Fruit fly (Drosophila melanogaster) ovary, adult (tissue): ENCODE measurements around the gene CG31717.

Experiments used
- CG17801 ChIP-seq: fragments of 200-800 bp; optimal IDR thresholded peaks from 2 replicates; lab custom pipeline; 2019; ENCODE audit warnings: missing biosample characterization, mild to moderate bottlenecking, missing genetic modification characterization, moderate library complexity; ENCODE audit not compliant: partially characterized antibody

The CG31717 gene

DNA sequence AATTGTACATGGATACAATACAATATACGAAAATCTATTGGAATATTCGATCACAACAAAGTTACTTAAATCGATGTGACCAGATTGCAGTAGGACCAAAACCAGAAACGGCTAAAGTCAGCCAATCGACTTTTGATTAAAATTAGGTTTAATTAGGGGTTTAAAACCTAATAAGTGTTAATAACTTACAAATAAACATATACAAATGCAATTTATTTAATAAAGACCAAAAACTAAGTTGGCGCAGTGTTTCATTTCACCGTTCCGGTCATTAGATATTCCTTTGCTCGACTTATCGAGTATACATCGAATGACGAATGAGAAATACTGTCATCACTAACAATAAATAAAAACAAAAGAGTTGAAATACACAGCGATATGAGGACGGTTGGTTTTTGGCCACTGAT is at the start of gene CG31717, which contains the start of gene bsk:
Gene CG31717, plus strand, starts transcription at position 297 of the 407 bp plus-strand sequence.
Gene bsk, minus strand, starts transcription at position 61 of the 407 bp plus-strand sequence.
- TF ChIP-seq CG17801 = peak; percentile 51

DNA sequence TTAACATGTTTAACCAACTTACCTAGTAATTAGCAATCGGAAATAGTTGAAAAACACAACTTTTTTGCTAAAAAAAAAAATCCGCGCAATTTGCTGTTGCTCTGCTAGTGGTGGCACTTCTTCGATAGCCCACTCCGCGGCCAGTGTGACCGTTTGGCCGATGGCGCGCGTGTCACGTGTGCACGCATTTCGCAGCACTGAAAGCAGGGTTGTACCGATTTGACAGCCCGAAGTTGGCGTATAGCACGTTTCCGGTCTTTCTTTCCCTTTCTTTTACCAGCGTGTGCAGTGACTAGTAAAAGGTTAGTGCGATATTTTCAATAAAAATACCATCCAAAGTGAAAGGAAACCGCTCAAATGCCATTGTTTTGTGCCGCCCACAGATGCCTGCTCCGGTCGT is 49.7 kb upstream of the CG31717 start, which contains the start of the genes Ripalpha and RpL7:
Gene Ripalpha, minus strand, starts transcription at position 128 of the 400 bp plus-strand sequence.
Gene RpL7, plus strand, starts transcription at position 158 of the 400 bp plus-strand sequence.
- peak; percentile 88 for TF ChIP-seq CG17801

DNA sequence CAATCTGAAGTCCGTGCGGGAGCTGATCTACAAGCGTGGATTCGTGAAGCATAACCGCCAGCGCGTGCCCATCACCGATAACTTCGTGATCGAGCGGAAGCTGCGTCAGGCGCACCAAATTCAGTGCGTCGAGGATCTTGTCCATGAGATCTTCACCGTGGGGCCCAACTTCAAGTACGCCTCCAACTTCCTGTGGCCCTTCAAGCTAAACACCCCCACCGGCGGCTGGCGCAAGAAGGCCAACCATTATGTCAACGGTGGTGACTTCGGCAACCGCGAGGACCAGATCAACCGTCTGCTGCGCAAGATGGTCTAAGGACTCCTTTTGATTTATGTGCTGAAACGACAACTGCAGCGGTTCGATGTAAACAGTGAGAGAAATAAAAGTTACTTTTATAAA is 48.8 kb upstream of the CG31717 start:
- no peak for TF ChIP-seq CG17801

DNA sequence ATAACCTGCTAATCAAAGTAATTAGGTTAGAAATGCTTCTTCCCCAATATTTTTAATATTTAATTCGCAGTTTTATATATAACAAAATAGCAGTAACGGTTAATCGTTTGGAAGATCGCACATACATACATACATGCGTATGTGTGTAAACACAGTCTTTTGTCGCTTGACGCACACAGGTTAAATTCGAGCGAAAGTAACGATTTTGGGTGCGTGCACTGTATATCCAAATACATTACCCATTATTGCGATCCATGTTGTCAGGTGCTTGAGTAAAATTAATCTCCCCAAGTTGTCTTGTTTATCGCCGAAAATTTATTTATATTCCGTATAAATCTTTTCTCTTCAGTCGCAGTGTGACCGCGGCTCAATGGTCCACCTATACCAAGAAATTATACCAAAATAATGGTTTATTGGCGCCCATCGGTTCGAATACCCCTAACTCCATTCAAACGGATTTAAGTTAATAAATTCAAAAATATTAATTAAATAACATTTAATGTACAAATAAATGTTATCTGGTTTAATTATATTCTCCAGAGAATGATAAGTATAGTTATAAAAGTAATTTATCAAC is 46.5 kb upstream of the CG31717 start, which contains the start of gene CG34159:
Gene CG34159, minus strand, starts transcription at position 385 of the 577 bp plus-strand sequence.
- TF ChIP-seq CG17801 = no peak

DNA sequence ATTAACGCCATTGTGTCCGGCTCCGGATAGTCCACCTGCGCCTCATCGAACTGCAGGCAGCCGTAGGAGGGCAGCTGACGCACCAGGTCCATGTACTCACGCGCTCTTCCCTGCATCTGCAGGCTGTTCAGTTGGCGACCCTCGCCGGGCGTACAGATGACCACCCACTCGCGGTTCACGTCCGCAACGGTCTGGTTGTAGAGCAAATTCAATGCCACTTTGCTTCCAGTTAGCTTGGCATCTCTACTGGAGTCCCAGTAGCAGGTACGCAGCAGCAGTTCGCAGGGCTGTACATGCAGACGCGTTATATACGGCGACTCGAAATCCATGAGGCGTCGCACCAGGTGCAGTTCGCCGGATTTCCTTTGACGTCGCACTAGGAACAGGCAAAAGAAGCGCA is 44.6 kb upstream of the CG31717 start:
- no peak for TF ChIP-seq CG17801

DNA sequence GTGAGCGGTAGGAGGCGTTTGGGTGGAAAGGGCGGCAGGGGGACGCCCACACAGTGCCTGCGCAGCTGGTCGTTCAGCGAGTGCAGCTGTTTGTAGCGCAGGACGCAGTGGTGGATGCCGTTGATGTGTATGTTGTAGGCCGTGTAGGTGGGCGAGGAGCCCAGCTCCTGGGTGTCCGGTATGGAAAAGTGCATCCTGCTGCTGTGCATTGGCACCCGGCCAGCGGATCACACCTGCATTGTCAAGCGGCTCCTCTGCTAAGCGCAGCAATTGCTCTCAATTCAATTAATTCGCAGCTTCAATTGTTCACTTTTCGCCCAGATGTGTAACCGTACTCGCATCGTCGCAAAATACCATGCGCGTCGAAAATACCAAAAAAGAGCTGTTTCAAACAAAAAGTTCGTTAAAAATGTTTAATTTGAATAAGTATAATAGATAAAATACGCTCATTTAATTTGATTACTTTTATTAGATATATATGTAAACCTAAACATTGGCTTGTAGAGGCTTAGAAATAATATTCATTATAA is 43.8 kb upstream of the CG31717 start, which contains the start of gene Snx17:
Gene Snx17, minus strand, starts transcription at position 329 of the 530 bp plus-strand sequence.
- no peak for TF ChIP-seq CG17801

DNA sequence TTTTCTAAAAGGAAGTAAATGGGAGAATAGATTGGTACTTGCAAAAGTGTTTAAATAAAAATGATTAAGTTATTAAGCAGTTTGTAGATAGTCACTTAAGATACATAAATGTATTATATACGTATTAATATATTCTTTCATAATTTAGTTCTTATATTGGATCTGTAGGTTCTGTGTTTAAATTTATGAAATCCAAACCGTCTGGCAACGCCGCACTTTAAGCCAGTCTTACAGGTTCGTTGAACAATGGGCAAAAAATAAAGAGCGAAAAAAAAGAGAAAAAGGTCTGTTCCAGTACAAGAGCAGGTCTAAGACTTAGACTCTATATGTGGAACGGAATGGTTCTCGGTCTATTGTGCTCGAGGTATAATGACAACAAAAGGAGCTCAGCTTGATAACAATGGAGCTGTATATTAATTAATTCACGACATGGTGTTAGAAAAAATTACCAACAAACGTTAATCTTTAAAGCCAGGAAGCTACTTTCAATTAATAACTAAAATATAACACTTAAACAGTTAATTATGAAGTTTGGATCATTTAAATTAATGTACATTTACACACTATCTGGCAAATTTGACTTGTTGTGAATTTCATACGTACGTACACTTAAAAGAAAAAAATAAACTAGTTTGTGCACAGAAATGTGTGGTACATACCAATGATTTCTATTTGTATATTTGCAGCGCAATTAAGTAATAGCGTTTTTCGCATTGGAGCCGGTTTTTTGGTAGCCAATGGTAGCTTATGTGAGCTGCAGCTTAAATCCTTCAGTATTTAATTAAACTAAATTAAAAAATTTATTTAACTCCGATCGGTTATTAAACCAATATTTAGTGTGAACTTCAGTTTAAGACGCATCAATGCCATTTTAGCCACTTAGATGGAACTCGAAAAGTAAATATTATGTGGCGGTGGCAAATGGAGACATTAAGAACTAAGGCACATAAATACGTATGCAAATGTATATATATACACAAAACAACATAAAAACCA is 41.4 kb upstream of the CG31717 start, which contains the start of gene CG5731:
Gene CG5731, minus strand, starts transcription at position 946 of the 996 bp plus-strand sequence.
- no peak for TF ChIP-seq CG17801

DNA sequence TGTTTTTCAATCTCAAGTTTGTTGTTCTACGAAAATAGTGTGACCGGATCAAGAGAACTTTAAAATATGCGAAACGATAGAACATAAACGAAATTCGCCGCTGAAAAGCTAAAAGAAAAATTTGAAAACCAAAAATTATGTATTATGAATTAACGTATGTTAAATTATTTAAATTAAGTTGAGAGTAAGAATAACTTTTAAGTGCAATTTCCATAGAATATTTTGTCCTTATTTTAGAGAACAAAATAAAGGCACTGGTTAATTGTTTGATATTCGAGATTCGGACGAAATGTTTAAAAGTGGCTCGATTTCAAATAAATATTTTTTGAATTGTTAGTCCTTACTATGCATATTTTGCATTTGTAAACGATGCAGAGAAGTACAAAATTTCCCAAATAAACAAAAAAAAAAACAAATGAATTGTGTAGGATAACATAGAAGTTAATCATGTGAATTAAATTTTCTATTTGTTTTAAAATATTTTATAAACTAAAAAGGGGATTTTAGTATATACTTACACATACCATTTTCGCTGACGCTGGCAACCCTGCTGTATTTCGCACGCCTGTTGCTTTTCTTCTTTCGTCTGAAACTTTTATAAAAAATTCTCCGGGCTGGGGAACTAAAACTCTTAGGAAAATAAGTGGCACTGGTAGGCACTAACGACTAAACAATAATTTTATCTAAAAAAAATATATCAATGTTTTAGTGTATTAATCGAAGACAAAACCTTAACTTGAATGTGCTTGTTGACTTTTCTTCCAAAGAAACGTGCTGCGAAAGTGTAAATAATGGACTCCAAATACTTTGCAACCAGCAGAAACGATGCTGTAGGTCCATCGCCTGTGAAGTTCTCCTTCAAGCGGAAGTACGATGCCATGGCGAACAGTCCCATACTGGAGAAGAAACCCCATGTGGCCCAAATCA is 39.6 kb upstream of the CG31717 start, which contains the start of the genes CG5727 and ath:
Gene CG5727, minus strand, starts transcription at position 51 of the 927 bp plus-strand sequence.
Gene ath, plus strand, starts transcription at position 513 of the 927 bp plus-strand sequence.
- no peak for TF ChIP-seq CG17801

DNA sequence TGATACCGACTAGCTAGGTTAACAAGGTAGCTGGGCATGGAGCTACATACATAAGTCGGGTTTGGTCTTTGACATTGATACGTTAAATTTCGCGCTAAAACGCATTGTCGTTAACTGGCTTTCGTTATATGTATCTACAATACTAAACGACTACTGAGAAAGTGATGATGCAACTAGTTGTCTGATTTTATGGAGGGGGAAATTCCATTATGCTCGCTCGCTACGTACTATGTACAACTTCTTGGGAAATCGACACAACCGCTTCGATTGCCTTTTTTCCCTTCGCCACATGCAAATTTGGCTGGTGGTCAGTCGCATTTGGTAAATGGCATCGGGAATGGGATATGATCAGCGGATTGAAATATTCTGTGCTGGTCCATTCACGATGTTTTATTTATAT is 30.5 kb upstream of the CG31717 start:
- no peak for TF ChIP-seq CG17801

DNA sequence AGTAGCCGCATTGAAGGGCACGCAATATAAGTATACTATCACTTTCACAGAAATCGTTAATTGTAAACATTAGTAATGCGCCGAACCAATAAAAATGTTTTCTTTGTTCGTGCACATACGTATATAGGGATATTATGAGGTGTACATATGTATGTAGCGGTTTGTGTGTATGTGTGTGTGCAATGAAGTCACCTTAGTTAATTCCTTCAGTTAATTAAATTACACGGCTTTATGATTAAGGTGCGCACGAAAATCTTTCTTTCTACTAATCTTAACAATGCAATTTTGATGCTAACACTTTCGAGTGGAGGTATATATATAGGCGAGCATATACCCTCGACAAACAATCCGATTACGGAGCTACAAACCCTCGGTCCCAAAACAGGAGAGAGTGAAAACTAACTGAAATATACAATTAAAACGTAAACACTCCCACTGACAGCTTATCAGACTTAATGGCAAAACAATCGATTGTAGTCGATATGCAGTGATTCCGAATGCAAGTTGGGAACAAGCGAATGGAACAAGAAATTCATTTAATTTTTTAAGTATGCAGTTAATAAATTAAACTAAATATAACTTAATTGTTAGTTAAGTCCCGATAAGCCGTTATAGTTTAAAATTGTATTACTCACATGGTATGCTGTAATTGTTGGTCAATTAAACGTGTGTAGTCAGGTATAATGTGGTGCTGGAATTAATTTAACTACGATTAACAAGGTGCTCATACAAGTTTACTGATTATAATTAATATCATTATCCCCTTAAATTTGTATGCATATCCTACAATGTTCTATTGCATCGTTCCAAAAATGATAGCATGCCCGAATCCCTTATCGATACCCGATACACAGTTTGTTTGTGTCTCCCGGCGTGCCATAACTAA is 29.8 kb upstream of the CG31717 start, which contains the start of the genes Npc1a and Prosalpha6:
Gene Npc1a, minus strand, starts transcription at position 716 of the 886 bp plus-strand sequence.
Gene Prosalpha6, plus strand, starts transcription at position 851 of the 886 bp plus-strand sequence.
- no peak for TF ChIP-seq CG17801

DNA sequence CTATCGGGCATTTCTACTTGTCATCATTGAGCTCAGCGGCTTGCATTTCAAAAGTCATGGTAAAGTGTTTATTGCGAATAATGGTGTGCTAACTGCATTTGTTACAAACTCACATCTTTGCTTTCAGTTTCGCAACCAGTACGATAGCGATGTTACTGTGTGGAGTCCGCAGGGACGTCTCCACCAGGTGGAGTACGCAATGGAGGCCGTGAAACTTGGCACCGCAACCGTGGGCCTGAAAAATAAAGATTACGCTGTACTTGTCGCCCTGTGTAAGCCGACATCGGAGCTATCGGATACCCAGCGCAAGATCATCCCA is 29.2 kb upstream of the CG31717 start:
- no peak for TF ChIP-seq CG17801

DNA sequence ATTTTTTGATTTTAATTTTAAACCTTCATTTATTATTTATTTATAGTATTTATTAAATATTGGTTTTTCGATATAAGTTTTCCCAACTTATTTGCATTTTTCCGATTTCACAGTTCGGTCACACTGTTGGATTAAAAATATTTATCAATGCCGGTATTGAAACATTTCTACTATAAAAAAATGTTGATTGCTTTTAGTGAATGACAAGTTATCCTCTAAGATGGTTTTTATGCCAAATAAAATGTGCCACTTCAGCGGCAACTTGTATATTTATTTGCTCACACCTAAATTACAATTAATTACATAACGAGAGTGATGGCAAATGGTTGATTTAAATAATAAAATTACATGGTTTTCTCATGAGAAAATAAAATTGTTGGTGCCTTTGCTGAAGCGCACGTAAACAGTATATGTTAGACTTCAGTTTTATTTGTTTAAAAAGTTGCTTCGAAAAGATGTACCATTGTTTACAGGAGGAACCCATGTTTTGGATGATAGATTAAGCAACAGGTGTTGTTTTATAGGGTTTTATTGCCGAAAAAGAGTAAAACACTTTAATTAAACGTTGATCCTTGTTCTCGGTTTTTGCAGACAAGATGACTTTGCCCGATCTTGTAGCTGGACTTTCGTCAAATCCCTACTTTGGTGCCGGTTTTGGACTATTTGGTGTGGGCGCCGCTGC is 27.8 kb upstream of the CG31717 start, which contains the start of gene Bcs1:
Gene Bcs1, plus strand, starts transcription at position 108 of the 682 bp plus-strand sequence.
- TF ChIP-seq CG17801 = no peak

DNA sequence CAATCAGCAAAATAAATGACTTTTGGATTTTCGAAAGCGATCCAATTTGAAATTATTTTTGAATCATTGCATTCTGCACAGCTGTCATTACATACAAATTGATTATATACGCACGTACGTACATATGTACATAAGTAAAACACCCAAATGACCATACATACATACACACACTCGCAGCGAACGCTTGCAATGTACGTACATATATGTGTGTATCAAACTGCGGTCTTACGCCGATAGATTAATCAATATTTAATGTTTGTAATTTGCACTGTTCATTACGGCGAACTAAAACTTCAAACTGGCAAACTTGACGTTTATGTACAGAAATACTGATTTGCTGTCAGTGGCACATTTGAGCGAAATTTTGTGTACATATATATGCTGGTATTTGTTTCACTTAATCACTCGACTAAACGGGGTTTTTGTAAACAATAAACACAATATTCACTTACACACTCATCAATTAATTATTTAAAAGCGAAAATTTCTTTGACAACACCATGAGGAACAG is 24.3 kb upstream of the CG31717 start:
- TF ChIP-seq CG17801 = no peak
